Worm (Caenorhabditis elegans): ENCODE data around the gene ndg-4.

The ndg-4 gene

ce11 chrIII:4498938-4499337 lies 31.8 kb upstream of the ndg-4 start, which contains the start of the genes C07G2.5 and atf-7:
C07G2.5 (minus strand) TSS chrIII:4499038.
atf-7 (minus strand) TSS chrIII:4499045.
- TF ChIP-seq lim-6 (tag; optimal IDR thresholded peaks at IDR 0.05) (no peak), ceh-22 (tag; optimal IDR thresholded peaks at IDR 0.05) (no peak)

ce11 chrIII:4496085-4496484 lies 28.9 kb upstream of the ndg-4 start:
- no peak for TF ChIP-seq tbx-7 (tag; optimal IDR thresholded peaks at IDR 0.05)
- TF ChIP-seq pha-2 (tag; optimal IDR thresholded peaks at IDR 0.05), result no peak
- no peak for TF ChIP-seq madf-2 (tag; optimal IDR thresholded peaks at IDR 0.05)
- TF ChIP-seq K02D7.2 (tag; optimal IDR thresholded peaks at IDR 0.05), result no peak
- no peak for TF ChIP-seq fkh-10 (GFP tag; optimal IDR thresholded peaks at IDR 0.05)
- TF ChIP-seq ahr-1 (tag; optimal IDR thresholded peaks at IDR 0.05), result no peak
- no peak for TF ChIP-seq T23F11.4 (GFP tag; optimal IDR thresholded peaks at IDR 0.05)
- no peak for TF ChIP-seq dmd-4 (tag; optimal IDR thresholded peaks at IDR 0.05; ENCODE audit: borderline replicate concordance)
- no peak for TF ChIP-seq ref-2 (tag; optimal IDR thresholded peaks at IDR 0.05)
- no peak for TF ChIP-seq zip-5 (tag; optimal IDR thresholded peaks at IDR 0.05)
- no peak for TF ChIP-seq pha-4 (tag; optimal IDR thresholded peaks at IDR 0.05)
- TF ChIP-seq fax-1 (tag; optimal IDR thresholded peaks at IDR 0.05), result no peak

ce11 chrIII:4495685-4496084 lies 28.5 kb upstream of the ndg-4 start:
- no peak for TF ChIP-seq ceh-18 (tag; optimal IDR thresholded peaks at IDR 0.05)

- TF ChIP-seq odd-2 (tag; optimal IDR thresholded peaks at IDR 0.05) (no peak), K02D7.2 (tag; optimal IDR thresholded peaks at IDR 0.05) (no peak), unc-55 (GFP tag; optimal IDR thresholded peaks at IDR 0.05) (no peak), hlh-6 (tag; optimal IDR thresholded peaks at IDR 0.05) (no peak), sdc-2 (tag; optimal IDR thresholded peaks at IDR 0.05) (no peak), ahr-1 (tag; optimal IDR thresholded peaks at IDR 0.05) (no peak), ceh-6 (GFP tag; optimal IDR thresholded peaks at IDR 0.05) (no peak), hlh-15 (tag; optimal IDR thresholded peaks at IDR 0.05) (no peak), fax-1 (tag; optimal IDR thresholded peaks at IDR 0.05) (no peak), madf-2 (tag; optimal IDR thresholded peaks at IDR 0.05) (no peak), mec-3 (tag; optimal IDR thresholded peaks at IDR 0.05; ENCODE audit: borderline replicate concordance) (no peak), rnt-1 (tag; optimal IDR thresholded peaks at IDR 0.05) (no peak), gmeb-2 (tag; optimal IDR thresholded peaks at IDR 0.05) (no peak), pax-1 (tag; optimal IDR thresholded peaks at IDR 0.05) (no peak), pha-2 (tag; optimal IDR thresholded peaks at IDR 0.05) (no peak), sox-2 (GFP tag; IDR thresholded peaks at IDR 0.05) (no peak), ceh-30 (tag; optimal IDR thresholded peaks at IDR 0.05) (no peak), T23F11.4 (GFP tag; optimal IDR thresholded peaks at IDR 0.05) (no peak), pat-9 (tag; optimal IDR thresholded peaks at IDR 0.05) (no peak), tbx-2 (tag; optimal IDR thresholded peaks at IDR 0.05) (no peak)
Observed at ce11 chrIII:4495250-4495649, 28.1 kb upstream of the ndg-4 start.

- TF ChIP-seq dmd-4 (tag; optimal IDR thresholded peaks at IDR 0.05; ENCODE audit: borderline replicate concordance) (no peak), F13H6.1 (tag; optimal IDR thresholded peaks at IDR 0.05) (no peak), lim-6 (tag; optimal IDR thresholded peaks at IDR 0.05) (no peak), elt-2 (tag; optimal IDR thresholded peaks at IDR 0.05) (peak; percentile 50), ceh-14 (tag; optimal IDR thresholded peaks at IDR 0.05) (no peak), hlh-30 (tag; optimal IDR thresholded peaks at IDR 0.05; ENCODE audit: insufficient read depth) (peak; percentile 63), hlh-6 (tag; optimal IDR thresholded peaks at IDR 0.05) (no peak), ahr-1 (tag; optimal IDR thresholded peaks at IDR 0.05) (no peak), madf-2 (tag; optimal IDR thresholded peaks at IDR 0.05) (no peak)
Observed at ce11 chrIII:4494541-4495010, 27.4 kb upstream of the ndg-4 start.
